Worm (Caenorhabditis elegans) whole organism, L4 larva: ENCODE measurements around the gene orai-1.

ENCODE experiments used
- F37D6.2 ChIP-seq: sonication (generic microtip); optimal IDR thresholded peaks from 2 replicates; lab custom pipeline; 2016; ENCODE audit warnings: mild to moderate bottlenecking, missing genetic modification characterization, missing compliant biosample characterization
- F49E8.2 ChIP-seq: sonication (generic microtip); optimal IDR thresholded peaks from 2 replicates; lab custom pipeline; 2016; ENCODE audit warnings: missing compliant biosample characterization, mild to moderate bottlenecking, missing genetic modification characterization, borderline replicate concordance
- Y5F2A.4 ChIP-seq: fragments of 200-800 bp; sonication (Bioruptor generic); optimal IDR thresholded peaks from 2 replicates; lab custom pipeline; 2018; ENCODE audit warnings: mild to moderate bottlenecking, missing genetic modification characterization, missing compliant biosample characterization
- aly-2 ChIP-seq: sonication (generic microtip); optimal IDR thresholded peaks from 2 replicates; lab custom pipeline; 2018; ENCODE audit warnings: missing biosample characterization, missing genetic modification characterization
- arid-1 ChIP-seq: fragments of 200-800 bp; sonication (Bioruptor generic); conservative IDR thresholded peaks from 2 replicates; pipeline ENCODE4 v1.3.6; 2022; ENCODE audit warnings: missing genetic modification reagents, missing genetic modification characterization, missing compliant biosample characterization
- ceh-82 ChIP-seq: sonication (generic microtip); optimal IDR thresholded peaks from 2 replicates; lab custom pipeline; 2017; ENCODE audit warnings: missing biosample characterization, missing genetic modification characterization
- ces-1 ChIP-seq: fragments of 150-350 bp; sonication (generic microtip); optimal IDR thresholded peaks from 4 replicates; lab custom pipeline; 2014; ENCODE audit warnings: missing biosample characterization, missing genetic modification reagents, missing genetic modification characterization
- daf-8 ChIP-seq: fragments of 200-800 bp; sonication (Bioruptor generic); IDR thresholded peaks from 2 replicates; pipeline ENCODE4 v1.3.6; 2022; ENCODE audit warnings: missing genetic modification characterization, missing compliant biosample characterization
- nhr-237 ChIP-seq: sonication (generic microtip); optimal IDR thresholded peaks from 2 replicates; lab custom pipeline; 2017; ENCODE audit warnings: missing biosample characterization, missing genetic modification characterization
- pha-4 ChIP-seq, 2 experiments: fragments of 150-350 bp in 1 of 2; fragments of 200-800 bp in 1 of 2; sonication (Bioruptor generic) in 1 of 2; IDR thresholded peaks in 1 of 2; optimal IDR thresholded peaks in 1 of 2; 2 replicates each; pipeline versions ENCODE4 v1.3.6 to Lab custom; 2014 to 2022; ENCODE audit warnings: missing genetic modification characterization in 2 of 2, missing genetic modification reagents in 2 of 2, missing biosample characterization in 1 of 2, missing compliant biosample characterization in 1 of 2
- set-16 ChIP-seq: fragments of 200-800 bp; sonication (Bioruptor generic); IDR thresholded peaks from 2 replicates; pipeline ENCODE4 v1.3.6; 2022; ENCODE audit warnings: missing genetic modification reagents, missing genetic modification characterization, missing compliant biosample characterization
- snpc-4 ChIP-seq: fragments of 150-350 bp; optimal IDR thresholded peaks from 2 replicates; lab custom pipeline; 2014; ENCODE audit warnings: missing biosample characterization, missing genetic modification characterization

DNA sequence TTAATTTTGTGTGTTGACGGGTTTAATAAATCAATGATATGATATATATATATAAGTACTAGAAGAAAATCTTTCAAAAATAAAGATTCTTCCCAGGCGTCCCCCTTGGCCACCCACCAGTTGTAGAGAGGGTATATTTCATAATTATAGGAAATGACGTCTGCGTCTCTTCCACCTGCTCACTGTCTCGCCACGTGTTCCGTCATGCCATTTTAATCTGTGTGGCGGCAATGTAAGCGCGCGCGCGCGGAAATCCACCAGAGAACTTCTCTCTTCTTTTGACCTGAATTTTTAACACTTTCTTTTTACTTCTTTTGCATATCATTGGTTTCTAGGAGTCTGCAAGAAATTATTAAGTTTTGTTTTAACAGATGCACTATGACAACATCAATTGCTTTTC lies 7.8 kb downstream of the orai-1 start:
- TF ChIP-seq ces-1 (GFP tag; lab: Kevin White, UChicago) (no peak), pha-4 (GFP tag; IDR thresholded peaks at IDR 0.05; lab: Robert Waterston, UW) (no peak), pha-4 (tag; optimal IDR thresholded peaks at IDR 0.05; lab: Kevin White, UChicago) (no peak), set-16 (GFP tag; lab: Robert Waterston, UW) (no peak), snpc-4 (tag; lab: Kevin White, UChicago) (no peak), F37D6.2 (tag; lab: Kevin White, UChicago) (no peak), nhr-237 (no peak), daf-8 (no peak), ceh-82 (tag; lab: Kevin White, UChicago) (no peak), Y5F2A.4 (GFP tag; lab: Kevin White, UChicago) (no peak), F49E8.2 (tag; lab: Kevin White, UChicago) (no peak), arid-1 (GFP tag; lab: Robert Waterston, UW) (no peak), aly-2 (tag; lab: Kevin White, UChicago) (no peak)
